Worm (Caenorhabditis elegans) whole organism, L2 larva: ENCODE data around the gene fis-2.

ENCODE experiments used
- R02D3.7 ChIP-seq: fragments of 150-350 bp; optimal IDR thresholded peaks from 2 replicates; lab custom pipeline; 2014; ENCODE audit warnings: missing biosample characterization, missing genetic modification characterization
- crh-2 ChIP-seq: sonication (generic microtip); optimal IDR thresholded peaks from 2 replicates; lab custom pipeline; 2017; ENCODE audit warnings: missing biosample characterization, missing genetic modification characterization
- elt-3 ChIP-seq: sonication (generic microtip); optimal IDR thresholded peaks from 2 replicates; lab custom pipeline; 2017; ENCODE audit warnings: missing biosample characterization, missing genetic modification characterization
- lin-39 ChIP-seq: fragments of 150-350 bp; optimal IDR thresholded peaks from 2 replicates; lab custom pipeline; 2014; ENCODE audit warnings: missing biosample characterization, missing genetic modification reagents, missing genetic modification characterization
- lsy-2 ChIP-seq, 2 experiments: fragments of 150-350 bp in 1 of 2; sonication (generic microtip) in 1 of 2; optimal IDR thresholded peaks; 2 replicates each; lab custom pipeline; 2014 to 2017; ENCODE audit warnings: missing biosample characterization in 2 of 2, missing genetic modification characterization in 2 of 2
- nhr-12 ChIP-seq: fragments of 150-350 bp; optimal IDR thresholded peaks from 2 replicates; lab custom pipeline; 2014; ENCODE audit warnings: missing biosample characterization, missing genetic modification characterization
- nhr-77 ChIP-seq: fragments of 150-350 bp; optimal IDR thresholded peaks from 2 replicates; lab custom pipeline; 2014; ENCODE audit warnings: missing biosample characterization, missing genetic modification characterization
- unc-55 ChIP-seq: fragments of 150-350 bp; sonication (generic microtip); optimal IDR thresholded peaks from 3 replicates; lab custom pipeline; 2014; ENCODE audit warnings: missing biosample characterization, missing genetic modification reagents, missing genetic modification characterization
- unc-62 ChIP-seq: fragments of 150-350 bp; optimal IDR thresholded peaks from 2 replicates; lab custom pipeline; 2014; ENCODE audit warnings: missing biosample characterization, missing genetic modification reagents, missing genetic modification characterization
- ztf-1 ChIP-seq: fragments of 200-800 bp; sonication (Bioruptor generic); conservative IDR thresholded peaks from 2 replicates; pipeline ENCODE4 v1.3.6; 2022; ENCODE audit warnings: missing genetic modification characterization, missing compliant biosample characterization
- ztf-11 ChIP-seq: sonication (generic microtip); optimal IDR thresholded peaks from 2 replicates; lab custom pipeline; 2017; ENCODE audit warnings: missing biosample characterization, missing genetic modification characterization
- ztf-4 ChIP-seq: fragments of 150-350 bp; optimal IDR thresholded peaks from 2 replicates; lab custom pipeline; 2014; ENCODE audit warnings: missing biosample characterization, missing genetic modification characterization

ce11 chrX:8327800-8328199 is 42.8 kb upstream of the fis-2 start, which contains the start of gene F55E10.4:
- TF ChIP-seq nhr-12 (no peak), unc-55 (GFP tag; lab: Kevin White, UChicago) (no peak), ztf-1 (no peak), ztf-4 (tag; lab: Kevin White, UChicago) (no peak), ztf-11 (tag; lab: Kevin White, UChicago) (no peak), crh-2 (tag; lab: Kevin White, UChicago) (no peak), R02D3.7 (tag; lab: Kevin White, UChicago) (no peak), elt-3 (tag; lab: Kevin White, UChicago) (no peak), nhr-77 (tag; lab: Kevin White, UChicago) (no peak), lin-39 (no peak), unc-62 (GFP tag; lab: Kevin White, UChicago) (no peak), lsy-2 (tag; optimal IDR thresholded peaks at IDR 0.05; lab: Kevin White, UChicago) (no peak)
